Fruit fly (Drosophila melanogaster): ENCODE results near the gene asun.

The asun gene

DNA sequence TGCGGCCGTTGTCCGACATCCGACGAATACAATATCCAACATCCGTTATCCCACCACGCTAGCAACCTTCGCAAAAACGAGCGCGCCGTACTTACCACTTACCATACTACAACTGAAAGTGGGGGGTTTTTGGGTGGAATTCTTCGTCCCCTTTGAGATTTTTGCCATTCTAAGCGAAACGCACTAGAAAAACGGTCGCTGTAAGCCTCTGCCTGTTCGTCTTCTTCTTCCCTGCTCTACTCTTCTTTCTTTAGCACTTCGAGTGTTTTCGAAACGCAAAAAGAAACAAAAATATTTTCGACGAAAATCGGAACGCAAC lies 14.6 kb upstream of the asun start:
- TF ChIP-seq CG34367 (tag; optimal IDR thresholded peaks at IDR 0.05) (no peak), gl (tag; optimal IDR thresholded peaks at IDR 0.05) (no peak)

DNA sequence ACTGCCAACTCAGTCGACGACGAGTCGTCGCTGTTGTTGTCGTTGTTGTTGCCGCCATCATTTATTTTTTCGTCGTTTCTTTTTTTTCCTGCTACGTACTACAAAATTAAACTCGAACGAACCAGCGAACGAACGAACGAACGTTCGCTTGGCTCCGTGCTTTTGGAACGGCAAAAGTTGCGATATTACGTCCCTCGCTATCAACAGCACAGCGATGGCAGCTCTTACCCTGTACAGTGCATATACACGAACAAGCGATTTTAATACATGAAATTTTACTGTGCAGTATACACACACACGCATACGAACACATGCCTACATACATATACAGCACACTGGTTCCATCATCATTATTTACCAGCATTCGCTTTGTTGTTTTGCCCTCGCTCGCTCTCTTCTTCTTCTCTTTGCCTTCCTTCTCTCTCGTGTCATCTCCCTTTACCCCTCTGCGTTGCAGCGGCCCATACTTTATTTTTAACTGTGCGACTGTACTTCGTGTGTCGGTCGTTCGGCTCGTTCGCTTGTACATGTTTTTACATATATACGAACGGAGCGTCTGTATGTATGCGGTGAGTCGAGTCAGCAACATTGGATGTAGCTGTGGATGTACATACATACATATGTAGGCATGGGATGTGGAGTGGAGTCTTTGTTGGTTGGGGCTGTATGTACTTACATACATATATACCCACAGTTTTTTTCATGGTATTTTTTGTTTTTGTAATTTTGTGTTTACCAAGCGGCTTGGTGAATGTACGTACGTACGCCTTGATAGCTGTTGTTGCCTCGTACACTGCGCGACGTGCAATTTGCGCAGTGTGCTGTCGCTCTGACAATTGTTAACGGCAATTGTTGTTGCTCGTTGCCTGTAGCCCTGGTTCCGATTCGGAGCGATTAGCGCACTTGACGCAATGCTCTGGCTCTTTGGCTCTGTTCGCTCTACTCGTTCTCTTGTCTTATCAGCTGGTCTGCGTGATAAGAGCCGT lies 13.9 kb upstream of the asun start:
- no peak for TF ChIP-seq CG17806 (tag; optimal IDR thresholded peaks at IDR 0.05)
- TF ChIP-seq Pif1B (GFP tag; optimal IDR thresholded peaks at IDR 0.05): peak; percentile 65
- TF ChIP-seq fd96Ca (GFP tag; IDR thresholded peaks at IDR 0.05): no peak
- no peak for TF ChIP-seq rn (GFP tag; IDR thresholded peaks at IDR 0.05)
- TF ChIP-seq D1 (tag; optimal IDR thresholded peaks at IDR 0.05): no peak
- TF ChIP-seq CG4496 (GFP tag; IDR thresholded peaks at IDR 0.05): no peak
- peak; percentile 51 for TF ChIP-seq Pif1A (GFP tag; optimal IDR thresholded peaks at IDR 0.05)
- peak; percentile 94 for TF ChIP-seq EcR (GFP tag; optimal IDR thresholded peaks at IDR 0.05)
- TF ChIP-seq CG8159 (tag; optimal IDR thresholded peaks at IDR 0.05): peak; percentile 22
- peak; percentile 36 for TF ChIP-seq Snoo (tag; optimal IDR thresholded peaks at IDR 0.05)
- TF ChIP-seq CG15710 (tag; optimal IDR thresholded peaks at IDR 0.05): peak; percentile 27
- TF ChIP-seq CG8301 (tag; optimal IDR thresholded peaks at IDR 0.05): no peak
- peak; percentile 72 for TF ChIP-seq CG13204 (GFP tag; optimal IDR thresholded peaks at IDR 0.05)
- TF ChIP-seq CG32121 (GFP tag; IDR thresholded peaks at IDR 0.05): no peak
- TF ChIP-seq Ets98B (GFP tag; IDR thresholded peaks at IDR 0.05): no peak
- TF ChIP-seq CG12605 (GFP tag; IDR thresholded peaks at IDR 0.05): no peak
- peak; percentile 46 for TF ChIP-seq CG34367 (tag; optimal IDR thresholded peaks at IDR 0.05)
- peak; percentile 52 for TF ChIP-seq CG14655 (GFP tag; optimal IDR thresholded peaks at IDR 0.05)
- peak; percentile 46 for TF ChIP-seq gl (tag; optimal IDR thresholded peaks at IDR 0.05)
- no peak for TF ChIP-seq CG10348 (GFP tag; IDR thresholded peaks at IDR 0.05)
- TF ChIP-seq CG9948 (tag; optimal IDR thresholded peaks at IDR 0.05): no peak

DNA sequence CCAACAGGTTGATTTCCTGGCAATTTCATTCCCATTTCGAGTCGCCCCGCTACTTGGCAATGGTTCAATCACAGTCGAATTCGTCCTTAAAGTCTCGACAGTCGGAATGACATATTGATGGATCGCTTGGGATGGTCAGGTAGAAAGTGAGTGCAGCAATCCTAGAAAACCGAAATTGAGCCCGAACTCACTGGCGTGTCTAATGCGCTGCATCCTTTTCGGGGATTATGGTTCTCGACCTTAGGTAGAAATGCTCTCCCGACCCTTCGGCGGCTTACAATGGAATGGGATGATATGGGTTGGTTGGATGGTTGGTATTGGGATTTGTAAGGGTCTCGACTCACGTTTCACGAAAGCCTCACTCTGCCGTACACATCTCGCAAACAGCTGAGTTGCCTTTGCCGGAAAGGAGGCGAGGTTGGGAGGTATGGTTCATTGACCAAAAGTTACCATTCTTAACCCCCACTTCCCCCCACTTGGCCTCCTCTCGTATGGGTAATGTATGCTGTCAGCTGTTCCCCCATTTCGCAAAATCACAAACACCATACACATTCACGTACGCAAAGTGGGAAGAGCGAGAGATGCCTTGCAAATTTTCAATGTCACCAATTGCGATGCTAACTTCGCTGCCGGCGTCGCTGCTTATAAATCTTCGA lies 12.7 kb upstream of the asun start:
- TF ChIP-seq rn (GFP tag; IDR thresholded peaks at IDR 0.05): no peak
- TF ChIP-seq D1 (tag; optimal IDR thresholded peaks at IDR 0.05): no peak
- TF ChIP-seq CG14655 (GFP tag; optimal IDR thresholded peaks at IDR 0.05): no peak
- peak; percentile 63 for TF ChIP-seq EcR (GFP tag; optimal IDR thresholded peaks at IDR 0.05)
- TF ChIP-seq CG13204 (GFP tag; optimal IDR thresholded peaks at IDR 0.05): no peak

DNA sequence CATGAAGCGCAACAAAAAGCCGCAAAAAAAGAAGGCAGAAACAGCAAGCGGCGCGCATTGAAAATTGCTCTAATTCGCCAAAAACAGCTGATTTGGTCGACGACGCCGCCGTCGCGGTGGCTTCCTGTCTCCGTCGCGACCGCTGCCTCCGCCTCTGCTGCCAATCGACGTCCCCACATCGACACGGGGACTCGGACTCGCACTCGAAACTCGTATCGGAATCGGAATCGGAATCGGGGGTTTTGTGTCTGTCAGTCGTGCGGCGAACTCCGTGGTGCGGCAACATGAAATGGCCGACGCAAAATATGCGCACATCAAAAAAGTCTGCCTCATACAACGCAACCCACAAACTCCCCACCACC lies 12.2 kb upstream of the asun start:
- no peak for TF ChIP-seq EcR (GFP tag; optimal IDR thresholded peaks at IDR 0.05)
- TF ChIP-seq Pif1A (GFP tag; optimal IDR thresholded peaks at IDR 0.05): no peak
- peak; percentile 78 for TF ChIP-seq CG13204 (GFP tag; optimal IDR thresholded peaks at IDR 0.05)
- TF ChIP-seq D1 (tag; optimal IDR thresholded peaks at IDR 0.05): no peak
- no peak for TF ChIP-seq gl (tag; optimal IDR thresholded peaks at IDR 0.05)

DNA sequence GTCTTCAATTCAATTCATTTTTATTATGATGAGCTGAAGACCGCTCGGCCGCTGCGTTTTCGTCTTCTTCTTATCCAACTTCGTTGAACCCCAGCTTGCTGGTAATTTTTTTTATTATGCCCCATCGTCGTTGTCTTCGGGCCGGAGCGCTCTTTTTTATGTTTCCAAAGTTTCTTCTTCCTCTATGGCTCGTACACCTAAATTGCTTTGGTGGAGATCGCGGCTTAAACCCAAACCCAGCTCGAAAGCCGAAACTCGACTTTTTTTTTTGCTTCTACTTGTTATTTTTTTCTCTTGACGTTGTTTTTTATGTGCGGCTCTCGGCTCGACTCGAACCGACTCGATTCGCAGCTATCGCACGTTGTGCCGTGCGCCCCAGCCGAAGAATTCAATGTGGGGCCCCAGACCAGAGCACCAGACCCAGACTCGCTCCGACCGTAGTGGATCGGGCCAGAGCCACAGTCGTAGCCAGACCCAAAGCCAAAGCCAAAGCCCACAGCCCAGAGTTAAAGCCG lies 11.1 kb upstream of the asun start:
- TF ChIP-seq CG13204 (GFP tag; optimal IDR thresholded peaks at IDR 0.05) (peak; percentile 79), CG4496 (GFP tag; IDR thresholded peaks at IDR 0.05) (no peak), CG17806 (tag; optimal IDR thresholded peaks at IDR 0.05) (peak; percentile 10), Pif1A (GFP tag; optimal IDR thresholded peaks at IDR 0.05) (peak; percentile 55), CG34367 (tag; optimal IDR thresholded peaks at IDR 0.05) (no peak), D1 (tag; optimal IDR thresholded peaks at IDR 0.05) (no peak), CG14655 (GFP tag; optimal IDR thresholded peaks at IDR 0.05) (no peak), EcR (GFP tag; optimal IDR thresholded peaks at IDR 0.05) (peak; percentile 70), Pif1B (GFP tag; optimal IDR thresholded peaks at IDR 0.05) (peak; percentile 45), gl (tag; optimal IDR thresholded peaks at IDR 0.05) (peak; percentile 67), CG12605 (GFP tag; IDR thresholded peaks at IDR 0.05) (no peak)

DNA sequence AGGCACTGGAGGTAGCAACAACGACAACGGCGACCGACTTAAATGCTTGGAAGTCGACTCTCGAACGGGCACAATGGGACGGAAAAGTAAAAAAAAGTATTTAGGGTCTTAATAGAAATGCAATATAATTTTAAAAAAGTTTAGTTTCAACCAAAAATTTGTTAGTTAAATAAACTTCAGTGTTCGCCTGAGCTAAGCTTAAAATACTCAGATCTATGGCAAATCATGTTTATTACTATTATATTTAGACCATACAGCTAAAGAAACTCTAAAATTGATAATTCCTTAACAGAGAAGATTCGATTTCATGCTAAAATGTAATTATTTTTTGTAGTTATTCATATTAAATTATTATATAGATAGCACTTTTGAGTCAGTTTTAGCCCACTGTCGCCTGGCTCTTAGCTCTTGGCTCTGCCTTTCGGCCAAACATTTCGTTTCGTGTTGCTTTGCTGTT lies 10.6 kb upstream of the asun start:
- TF ChIP-seq rn (GFP tag; IDR thresholded peaks at IDR 0.05): no peak
- no peak for TF ChIP-seq fd96Ca (GFP tag; IDR thresholded peaks at IDR 0.05)
- TF ChIP-seq CG34367 (tag; optimal IDR thresholded peaks at IDR 0.05): peak; percentile 72
- peak; percentile 65 for TF ChIP-seq Pif1A (GFP tag; optimal IDR thresholded peaks at IDR 0.05)
- TF ChIP-seq CG13204 (GFP tag; optimal IDR thresholded peaks at IDR 0.05): no peak
- TF ChIP-seq gl (tag; optimal IDR thresholded peaks at IDR 0.05): no peak
- peak; percentile 81 for TF ChIP-seq D1 (tag; optimal IDR thresholded peaks at IDR 0.05)
- TF ChIP-seq CG4496 (GFP tag; IDR thresholded peaks at IDR 0.05): no peak
- peak; percentile 86 for TF ChIP-seq CG8159 (tag; optimal IDR thresholded peaks at IDR 0.05)
- peak; percentile 71 for TF ChIP-seq Snoo (tag; optimal IDR thresholded peaks at IDR 0.05)
- no peak for TF ChIP-seq EcR (GFP tag; optimal IDR thresholded peaks at IDR 0.05)
- peak; percentile 78 for TF ChIP-seq CG8301 (tag; optimal IDR thresholded peaks at IDR 0.05)
- TF ChIP-seq CG17806 (tag; optimal IDR thresholded peaks at IDR 0.05): peak; percentile 67
- TF ChIP-seq CG10348 (GFP tag; IDR thresholded peaks at IDR 0.05): no peak
- TF ChIP-seq CG15710 (tag; optimal IDR thresholded peaks at IDR 0.05): peak; percentile 77
- TF ChIP-seq Ets98B (GFP tag; IDR thresholded peaks at IDR 0.05): no peak
- TF ChIP-seq CG14655 (GFP tag; optimal IDR thresholded peaks at IDR 0.05): peak; percentile 87
- no peak for TF ChIP-seq CG12605 (GFP tag; IDR thresholded peaks at IDR 0.05)
- peak; percentile 80 for TF ChIP-seq CG9948 (tag; optimal IDR thresholded peaks at IDR 0.05)
- peak; percentile 40 for TF ChIP-seq Pif1B (GFP tag; optimal IDR thresholded peaks at IDR 0.05)

All from whole organism, pupa.